Fruit fly (Drosophila melanogaster): ENCODE data around the gene PVRAP.

dm6 chr3L:5983593-5984225 lies 13.3 kb upstream of the PVRAP start:
- TF ChIP-seq Hr83 (GFP tag; optimal IDR thresholded peaks at IDR 0.05; ENCODE audit: poor library complexity, severe bottlenecking) = no peak
- TF ChIP-seq psq (GFP tag; optimal IDR thresholded peaks at IDR 0.05) = no peak
- TF ChIP-seq Dif (GFP tag; optimal IDR thresholded peaks at IDR 0.05; ENCODE audit: partially characterized antibody) = no peak
- no peak for TF ChIP-seq sv (GFP tag; optimal IDR thresholded peaks at IDR 0.05)
- no peak for TF ChIP-seq ey (GFP tag; optimal IDR thresholded peaks at IDR 0.05)
- TF ChIP-seq Mio (GFP tag; optimal IDR thresholded peaks at IDR 0.05) = no peak
- TF ChIP-seq br (GFP tag; optimal IDR thresholded peaks at IDR 0.05) = no peak
- TF ChIP-seq OdsH (GFP tag; optimal IDR thresholded peaks at IDR 0.05) = no peak
- TF ChIP-seq woc (GFP tag; optimal IDR thresholded peaks at IDR 0.05) = no peak
- no peak for TF ChIP-seq lola (GFP tag; optimal IDR thresholded peaks at IDR 0.05)
- no peak for TF ChIP-seq N (GFP tag; optimal IDR thresholded peaks at IDR 0.05)
- no peak for TF ChIP-seq Hnf4 (GFP tag; optimal IDR thresholded peaks at IDR 0.05)
- TF ChIP-seq Sp1 (GFP tag; optimal IDR thresholded peaks at IDR 0.05) = no peak
